Worm (Caenorhabditis elegans): ENCODE data around the gene R12A1.3.

- TF ChIP-seq unc-62 (GFP tag; optimal IDR thresholded peaks at IDR 0.05 in 1 of 2) (no peak), unc-62 (tag; optimal IDR thresholded peaks at IDR 0.05) (no peak), ZK546.5 (tag; optimal IDR thresholded peaks at IDR 0.05) (no peak), nhr-237 (tag; optimal IDR thresholded peaks at IDR 0.05) (no peak), pha-4 (GFP tag; IDR thresholded peaks at IDR 0.05) (no peak), pha-4 (tag; optimal IDR thresholded peaks at IDR 0.05) (no peak), hmg-1.1 (GFP tag; IDR thresholded peaks at IDR 0.05) (no peak), nhr-76 (tag; optimal IDR thresholded peaks at IDR 0.05) (no peak), ztf-11 (tag; optimal IDR thresholded peaks at IDR 0.05) (no peak), ama-1 (optimal IDR thresholded peaks at IDR 0.05) (no peak), madf-9 (GFP tag; conservative IDR thresholded peaks at IDR 0.05) (no peak)
Measured at ce11 chrV:1388247-1388646, 37.3 kb downstream of the R12A1.3 start.
